Worm (Caenorhabditis elegans): ENCODE measurements around the gene irld-50.

DNA sequence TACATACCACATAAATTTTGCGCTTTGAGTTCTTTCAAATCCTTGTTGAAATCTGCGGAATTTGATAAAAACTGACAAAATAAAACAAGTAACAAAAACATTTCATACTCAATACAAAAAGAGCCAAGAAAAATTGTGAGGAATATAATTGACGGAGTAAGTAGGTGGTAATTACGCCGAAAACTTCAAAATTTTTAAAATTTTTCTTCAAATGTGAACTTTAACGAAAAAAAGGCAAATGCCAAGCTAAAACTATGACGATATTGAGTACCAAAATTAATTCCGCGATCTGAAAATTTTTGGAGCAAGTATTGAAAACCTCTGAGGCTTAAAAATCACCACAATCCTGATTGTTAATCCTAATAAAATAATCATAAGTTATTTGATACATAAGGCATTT lies 8.8 kb upstream of the irld-50 start, which contains the start of gene irld-51:
- TF ChIP-seq egl-27 (tag; optimal IDR thresholded peaks at IDR 0.05) (no peak), snpc-4 (tag; optimal IDR thresholded peaks at IDR 0.05) (no peak), nhr-11 (tag; optimal IDR thresholded peaks at IDR 0.05) (no peak), nhr-21 (tag; optimal IDR thresholded peaks at IDR 0.05) (no peak), ceh-16 (tag; optimal IDR thresholded peaks at IDR 0.05) (no peak), nhr-237 (tag; optimal IDR thresholded peaks at IDR 0.05) (no peak), F13H6.1 (tag; optimal IDR thresholded peaks at IDR 0.05) (no peak), dmd-4 (tag; optimal IDR thresholded peaks at IDR 0.05) (no peak), lin-39 (tag; optimal IDR thresholded peaks at IDR 0.05) (no peak), skn-1 (tag; optimal IDR thresholded peaks at IDR 0.05) (no peak)

Measured in whole organism, L2 larva.